Worm (Caenorhabditis elegans): ENCODE data around the gene K08F8.7.

K08F8.7 gene

DNA sequence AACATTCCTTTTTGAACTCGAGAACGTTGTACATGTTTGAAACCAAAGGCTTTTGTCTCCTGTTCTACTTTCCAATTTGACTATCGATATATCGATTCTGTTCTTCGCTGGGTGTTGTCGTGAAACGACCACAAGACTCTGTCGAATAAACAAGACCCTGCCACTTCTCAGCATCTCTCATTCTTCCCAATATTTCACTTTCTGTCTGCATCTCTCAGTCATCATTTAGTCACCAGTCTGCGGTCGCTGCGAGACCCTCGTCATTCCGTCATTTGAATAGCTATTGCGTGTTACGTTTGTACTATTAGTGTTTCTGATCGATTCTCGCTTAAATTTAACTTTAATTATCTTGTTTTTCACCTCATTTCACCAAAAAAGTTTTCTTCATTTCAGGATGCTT, 32.2 kb upstream of the K08F8.7 start (continued):
- peak; percentile 35; the same call in 1 of the 2 replicates for TF ChIP-seq nhr-41 (GFP tag; IDR thresholded peaks at IDR 0.05)
- TF ChIP-seq ceh-62 (tag; optimal IDR thresholded peaks at IDR 0.05) = no peak
- TF ChIP-seq lin-15B (tag; optimal IDR thresholded peaks at IDR 0.05) = peak; percentile 6
- peak; percentile 60; the same call in 1 of the 2 replicates for TF ChIP-seq lin-38 (GFP tag; IDR thresholded peaks at IDR 0.05)
- TF ChIP-seq ama-1 (optimal IDR thresholded peaks at IDR 0.05) = peak; percentile 90
- peak; percentile 87 for TF ChIP-seq nhr-77 (tag; optimal IDR thresholded peaks at IDR 0.05)
- TF ChIP-seq mxl-3 (GFP tag; optimal IDR thresholded peaks at IDR 0.05) = peak; percentile 73
- no peak for TF ChIP-seq F10B5.3 (tag; optimal IDR thresholded peaks at IDR 0.05)
- no peak for TF ChIP-seq daf-12 (tag; optimal IDR thresholded peaks at IDR 0.05)
- peak; percentile 50; the same call in 1 of the 2 replicates for TF ChIP-seq madf-9 (GFP tag; conservative IDR thresholded peaks at IDR 0.05)
- peak; percentile 64 to 73 for TF ChIP-seq daf-16 (GFP tag; optimal IDR thresholded peaks at IDR 0.05)
- peak; percentile 99 for TF ChIP-seq daf-16 (tag; optimal IDR thresholded peaks at IDR 0.05)
- peak; percentile 79 for TF ChIP-seq daf-19 (GFP tag; conservative IDR thresholded peaks at IDR 0.05)
- TF ChIP-seq tag-97 (GFP tag; IDR thresholded peaks at IDR 0.05) = no peak
- TF ChIP-seq nhr-6 (tag; optimal IDR thresholded peaks at IDR 0.05) = peak; percentile 89

DNA sequence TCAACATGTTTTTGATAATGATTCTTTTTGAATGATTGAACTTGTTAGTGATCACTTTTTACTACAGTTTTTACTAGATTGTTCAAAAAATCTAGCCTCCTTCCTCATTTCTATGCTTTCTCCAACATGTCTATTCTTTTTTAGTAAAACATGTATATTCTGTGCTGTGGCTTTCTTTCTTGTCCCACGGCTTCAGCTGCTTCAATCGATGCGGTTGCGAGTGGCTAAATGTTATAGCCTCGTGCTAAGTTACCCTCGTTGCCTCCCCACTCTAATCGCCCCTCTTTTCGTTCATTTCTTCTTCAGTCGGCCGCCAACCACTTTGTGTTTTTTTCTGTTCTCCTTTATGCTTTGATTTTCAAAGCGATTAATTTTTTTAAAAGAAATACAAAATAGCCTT, 30.7 kb upstream of the K08F8.7 start:
- TF ChIP-seq hlh-30 (tag; optimal IDR thresholded peaks at IDR 0.05; ENCODE audit: insufficient read depth) (peak; percentile 82), zfp-3 (GFP tag; conservative IDR thresholded peaks at IDR 0.05) (0 out of 2 replicates have a peak, but pooled peaks have one; percentile 73), mdl-1 (tag; optimal IDR thresholded peaks at IDR 0.05) (peak; percentile 62 to 76), Y75B8A.6 (GFP tag; IDR thresholded peaks at IDR 0.05) (no peak), hif-1 (tag; optimal IDR thresholded peaks at IDR 0.05) (peak in 1 of 2 experiments; percentile 9), mes-2 (tag; optimal IDR thresholded peaks at IDR 0.05; ENCODE audit: poor library complexity, severe bottlenecking) (peak; percentile 47), ztf-7 (tag; optimal IDR thresholded peaks at IDR 0.05) (no peak), lin-15B (tag; optimal IDR thresholded peaks at IDR 0.05) (no peak), vab-7 (GFP tag; IDR thresholded peaks at IDR 0.05) (0 out of 2 replicates have a peak, but pooled peaks have one; percentile 9), aha-1 (tag) (no peak), rbr-2 (tag; optimal IDR thresholded peaks at IDR 0.05) (peak; percentile 50), duxl-1 (tag; optimal IDR thresholded peaks at IDR 0.05; ENCODE audit: poor library complexity) (no peak), ctbp-1 (GFP tag; IDR thresholded peaks at IDR 0.05) (0 out of 2 replicates have a peak, but pooled peaks have one; percentile 14), egl-43 (GFP tag; IDR thresholded peaks at IDR 0.05) (peak; percentile 60), lsy-2 (tag; optimal IDR thresholded peaks at IDR 0.05) (peak in 1 of 2 experiments; percentile 34), T26A8.4 (GFP tag; IDR thresholded peaks at IDR 0.05) (peak; percentile 61), fkh-10 (GFP tag; optimal IDR thresholded peaks at IDR 0.05) (peak; percentile 17), dmd-6 (GFP tag; IDR thresholded peaks at IDR 0.05) (no peak), zip-11 (GFP tag; IDR thresholded peaks at IDR 0.05) (no peak), mxl-2 (GFP tag; conservative IDR thresholded peaks at IDR 0.05) (no peak), hmg-1.1 (GFP tag; IDR thresholded peaks at IDR 0.05) (0 out of 2 replicates have a peak, but pooled peaks have one; percentile 39), mxl-3 (GFP tag; optimal IDR thresholded peaks at IDR 0.05) (peak; percentile 37), unc-62 (GFP tag; optimal IDR thresholded peaks at IDR 0.05 in 1 of 2) (peak in 1 of 2 experiments; percentile 72), unc-62 (tag; optimal IDR thresholded peaks at IDR 0.05) (no peak), ceh-28 (tag; optimal IDR thresholded peaks at IDR 0.05) (peak; percentile 38)

DNA sequence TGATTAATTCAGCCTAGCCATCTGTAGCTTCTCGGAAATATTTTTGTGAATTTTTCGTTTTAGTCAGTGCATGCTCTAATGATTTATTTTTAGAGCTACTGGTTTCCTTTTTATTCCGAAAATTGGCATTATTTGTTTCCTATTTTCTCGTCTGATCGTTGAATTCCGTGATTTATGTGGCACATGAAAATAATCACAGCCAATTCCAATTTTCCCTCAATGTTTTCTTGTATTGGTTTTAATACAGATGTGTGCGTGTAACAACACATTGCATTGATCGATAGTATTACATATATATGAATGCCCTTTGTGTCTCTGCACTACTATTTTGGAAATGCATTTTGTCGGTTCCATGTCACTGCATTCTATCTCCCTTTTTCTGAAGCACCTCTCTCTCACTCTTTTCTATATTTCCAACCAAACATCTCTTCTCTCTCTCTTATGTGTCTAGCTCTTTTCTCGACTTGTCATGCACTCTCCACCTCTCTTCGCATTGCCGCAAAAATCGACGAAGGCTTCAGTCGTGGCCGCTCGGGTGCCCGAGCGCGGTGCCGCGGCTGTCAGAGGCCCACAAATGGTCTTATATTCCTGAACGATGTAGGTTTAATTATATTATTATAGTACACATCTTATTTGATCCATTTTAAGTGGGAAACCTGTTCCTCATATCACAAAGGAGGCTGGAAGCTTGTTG, 29.2 kb upstream of the K08F8.7 start:
- TF ChIP-seq Y5F2A.4 (GFP tag; optimal IDR thresholded peaks at IDR 0.05) (no peak), dmd-6 (GFP tag; IDR thresholded peaks at IDR 0.05) (no peak), nhr-28 (tag; optimal IDR thresholded peaks at IDR 0.05) (peak; percentile 16), daf-16 (GFP tag; optimal IDR thresholded peaks at IDR 0.05) (no peak), daf-16 (tag; optimal IDR thresholded peaks at IDR 0.05) (peak; percentile 47), aha-1 (tag) (peak; percentile 95), nhr-11 (tag; optimal IDR thresholded peaks at IDR 0.05) (peak; percentile 24), hif-1 (tag; optimal IDR thresholded peaks at IDR 0.05) (peak in 1 of 2 experiments; percentile 22), hmg-1.1 (GFP tag; IDR thresholded peaks at IDR 0.05) (peak; percentile 47; the same call in 1 of the 2 replicates), hlh-30 (tag; optimal IDR thresholded peaks at IDR 0.05; ENCODE audit: insufficient read depth) (peak; percentile 30), ama-1 (optimal IDR thresholded peaks at IDR 0.05) (peak; percentile 94), mes-2 (tag; optimal IDR thresholded peaks at IDR 0.05; ENCODE audit: poor library complexity, severe bottlenecking) (peak; percentile 26), nhr-77 (tag; optimal IDR thresholded peaks at IDR 0.05) (no peak), lsy-2 (tag; optimal IDR thresholded peaks at IDR 0.05) (peak in 1 of 2 experiments; percentile 41), ztf-7 (tag; optimal IDR thresholded peaks at IDR 0.05) (no peak), zfp-3 (GFP tag; conservative IDR thresholded peaks at IDR 0.05) (no peak), skn-1 (tag; optimal IDR thresholded peaks at IDR 0.05) (no peak), mep-1 (tag; optimal IDR thresholded peaks at IDR 0.05) (peak; percentile 64), set-16 (GFP tag; IDR thresholded peaks at IDR 0.05) (peak; percentile 61), hlh-11 (tag; optimal IDR thresholded peaks at IDR 0.05) (peak; percentile 9), ctbp-1 (GFP tag; IDR thresholded peaks at IDR 0.05) (peak; percentile 59; the same call in 1 of the 2 replicates)

Data from whole organism, L4 larva.